Fruit fly (Drosophila melanogaster) whole organism, pupa: Measurements from ENCODE around the gene CG12448.
A peak's percentile ranks its signal among the peaks of the same experiment; 100 is the strongest.

Source experiments
- CG10348 ChIP-seq: fragments of 200-800 bp; sonication (Bioruptor generic); IDR thresholded peaks from 2 replicates; pipeline ENCODE4 v1.3.6; 2022; ENCODE audit warnings: missing biosample characterization, missing genetic modification characterization
- CG12605 ChIP-seq: fragments of 200-800 bp; sonication (Bioruptor generic); IDR thresholded peaks from 2 replicates; pipeline ENCODE4 v1.3.6; 2022; ENCODE audit warnings: missing biosample characterization, missing genetic modification characterization
- CG13204 ChIP-seq: fragments of 200-800 bp; sonication (Bioruptor generic); optimal IDR thresholded peaks from 2 replicates; lab custom pipeline; 2018; ENCODE audit warnings: missing biosample characterization, mild to moderate bottlenecking, missing genetic modification characterization, moderate library complexity
- CG14655 ChIP-seq: fragments of 200-800 bp; sonication (Bioruptor generic); optimal IDR thresholded peaks from 3 replicates; lab custom pipeline; 2017; ENCODE audit warnings: mild to moderate bottlenecking, missing biosample characterization, missing genetic modification reagents, missing genetic modification characterization
- CG15710 ChIP-seq: fragments of 200-800 bp; sonication (Bioruptor generic); optimal IDR thresholded peaks from 2 replicates; lab custom pipeline; 2018; ENCODE audit warnings: missing biosample characterization, mild to moderate bottlenecking, missing genetic modification characterization, moderate library complexity
- CG17806 ChIP-seq: fragments of 200-800 bp; sonication (Bioruptor generic); optimal IDR thresholded peaks from 2 replicates; lab custom pipeline; 2018; ENCODE audit warnings: missing biosample characterization, mild to moderate bottlenecking, missing genetic modification characterization, moderate library complexity
- CG32121 ChIP-seq: fragments of 200-800 bp; sonication (Bioruptor generic); IDR thresholded peaks from 2 replicates; pipeline ENCODE4 v1.3.6; 2022; ENCODE audit warnings: missing biosample characterization, missing genetic modification characterization
- CG34367 ChIP-seq: fragments of 200-800 bp; sonication (Bioruptor generic); optimal IDR thresholded peaks from 2 replicates; lab custom pipeline; 2018; ENCODE audit warnings: missing biosample characterization, mild to moderate bottlenecking, missing genetic modification characterization
- CG4496 ChIP-seq: fragments of 200-800 bp; sonication (Bioruptor generic); IDR thresholded peaks from 3 replicates; pipeline ENCODE4 v1.3.6; 2022; ENCODE audit warnings: missing biosample characterization, missing genetic modification characterization
- CG8159 ChIP-seq: fragments of 200-800 bp; sonication (Bioruptor generic); optimal IDR thresholded peaks from 3 replicates; lab custom pipeline; 2018; ENCODE audit warnings: missing biosample characterization, mild to moderate bottlenecking, missing genetic modification characterization, moderate library complexity
- CG8301 ChIP-seq: fragments of 200-800 bp; sonication (Bioruptor generic); optimal IDR thresholded peaks from 2 replicates; lab custom pipeline; 2018; ENCODE audit warnings: missing biosample characterization, mild to moderate bottlenecking, missing genetic modification characterization
- CG9948 ChIP-seq: fragments of 200-800 bp; sonication (Bioruptor generic); optimal IDR thresholded peaks from 2 replicates; lab custom pipeline; 2018; ENCODE audit warnings: missing biosample characterization, mild to moderate bottlenecking, missing genetic modification characterization, moderate library complexity
- D1 ChIP-seq: fragments of 200-800 bp; sonication (Bioruptor generic); optimal IDR thresholded peaks from 2 replicates; lab custom pipeline; 2018; ENCODE audit warnings: missing biosample characterization, mild to moderate bottlenecking, missing genetic modification characterization, moderate library complexity
- EcR ChIP-seq: fragments of 200-800 bp; sonication (Bioruptor generic); optimal IDR thresholded peaks from 3 replicates; lab custom pipeline; 2019; ENCODE audit warnings: missing biosample characterization, missing genetic modification characterization, mild to moderate bottlenecking, moderate library complexity, missing genetic modification reagents
- Ets98B ChIP-seq: fragments of 200-800 bp; sonication (Bioruptor generic); IDR thresholded peaks from 2 replicates; pipeline ENCODE4 v1.3.6; 2022; ENCODE audit warnings: missing biosample characterization, missing genetic modification characterization
- Pif1A ChIP-seq: fragments of 200-800 bp; sonication (Bioruptor generic); optimal IDR thresholded peaks from 3 replicates; lab custom pipeline; 2016; ENCODE audit warnings: missing biosample characterization, missing genetic modification characterization
- Pif1B ChIP-seq: fragments of 200-800 bp; sonication (Bioruptor generic); optimal IDR thresholded peaks from 3 replicates; lab custom pipeline; 2016; ENCODE audit warnings: missing biosample characterization, missing genetic modification characterization
- Snoo ChIP-seq: fragments of 200-800 bp; sonication (Bioruptor generic); optimal IDR thresholded peaks from 3 replicates; lab custom pipeline; 2017; ENCODE audit warnings: missing biosample characterization, mild to moderate bottlenecking, missing genetic modification characterization, inconsistent platforms
- fd96Ca ChIP-seq: fragments of 200-800 bp; sonication (Bioruptor generic); IDR thresholded peaks from 3 replicates; pipeline ENCODE4 v1.3.6; 2022; ENCODE audit warnings: missing biosample characterization, missing genetic modification characterization
- gl ChIP-seq: fragments of 200-800 bp; sonication (Bioruptor generic); optimal IDR thresholded peaks from 2 replicates; lab custom pipeline; 2018; ENCODE audit warnings: missing biosample characterization, mild to moderate bottlenecking, missing genetic modification characterization
- rn ChIP-seq: fragments of 200-800 bp; sonication (Bioruptor generic); IDR thresholded peaks from 2 replicates; pipeline ENCODE4 v1.3.6; 2022; ENCODE audit warnings: missing biosample characterization, missing genetic modification characterization

CG12448 gene

DNA sequence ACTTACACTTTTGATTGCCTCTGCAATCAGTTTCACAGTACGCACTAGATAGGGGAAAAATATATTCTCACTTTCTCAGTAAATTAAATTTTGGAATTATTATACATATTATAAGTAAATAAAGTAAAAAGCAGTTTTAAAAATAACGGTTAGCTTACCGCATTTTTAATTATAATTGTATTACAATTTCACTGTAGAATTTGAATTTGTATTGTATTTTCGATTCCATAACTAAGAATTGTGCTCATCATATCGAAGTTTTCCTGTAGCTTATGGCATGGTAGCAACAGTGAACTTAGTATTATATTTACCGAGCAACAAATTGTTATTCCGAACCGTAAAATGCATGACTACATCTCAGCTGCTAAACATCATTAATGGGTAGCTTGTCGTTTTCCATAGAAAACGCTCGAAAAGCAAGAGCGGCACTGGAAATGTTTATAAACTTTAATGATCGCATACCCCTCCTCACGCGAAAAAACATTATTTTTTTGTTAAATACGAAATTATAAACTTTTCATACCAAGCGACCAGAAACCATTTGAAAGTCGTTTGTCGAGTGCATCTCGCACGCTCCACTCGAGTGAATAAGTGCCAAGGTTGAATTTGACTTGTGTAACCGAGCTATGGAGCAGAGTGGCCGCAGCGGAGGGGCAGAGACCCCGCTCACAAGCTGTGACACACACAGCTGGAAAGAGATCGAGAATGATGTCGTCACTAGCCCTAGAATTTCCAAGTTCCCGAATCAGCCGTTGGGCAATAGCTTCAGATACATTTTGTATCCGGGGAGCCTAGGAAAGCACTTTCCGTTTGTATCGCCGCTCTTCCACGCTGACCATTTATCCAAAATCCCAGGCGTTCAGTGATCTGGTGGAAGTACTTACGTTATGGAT lies 29.0 kb upstream of the CG12448 start:
- TF ChIP-seq CG8301 (tag; lab: Kevin White, UChicago) (peak; percentile 66), D1 (no peak), CG13204 (GFP tag; lab: Kevin White, UChicago) (no peak), Ets98B (peak; percentile 60; the same call in 1 of the 2 replicates), CG9948 (tag; lab: Kevin White, UChicago) (peak; percentile 69), CG12605 (GFP tag; lab: Robert Waterston, UW) (no peak), CG15710 (tag; lab: Kevin White, UChicago) (peak; percentile 73), fd96Ca (GFP tag; lab: Robert Waterston, UW) (peak; percentile 53; the same call in 2 of the 3 replicates), Pif1B (GFP tag; lab: Kevin White, UChicago) (peak; percentile 20), CG34367 (tag; lab: Kevin White, UChicago) (peak; percentile 60), CG4496 (GFP tag; lab: Robert Waterston, UW) (peak; percentile 66), CG17806 (tag; lab: Kevin White, UChicago) (peak; percentile 54), rn (GFP tag; lab: Robert Waterston, UW) (no peak), CG32121 (peak; percentile 90), Pif1A (GFP tag; lab: Kevin White, UChicago) (peak; percentile 30), EcR (no peak), Snoo (peak; percentile 64), gl (tag; lab: Kevin White, UChicago) (no peak), CG8159 (tag; lab: Kevin White, UChicago) (peak; percentile 74), CG14655 (GFP tag; lab: Kevin White, UChicago) (peak; percentile 53), CG10348 (GFP tag; lab: Robert Waterston, UW) (peak; percentile 73)

DNA sequence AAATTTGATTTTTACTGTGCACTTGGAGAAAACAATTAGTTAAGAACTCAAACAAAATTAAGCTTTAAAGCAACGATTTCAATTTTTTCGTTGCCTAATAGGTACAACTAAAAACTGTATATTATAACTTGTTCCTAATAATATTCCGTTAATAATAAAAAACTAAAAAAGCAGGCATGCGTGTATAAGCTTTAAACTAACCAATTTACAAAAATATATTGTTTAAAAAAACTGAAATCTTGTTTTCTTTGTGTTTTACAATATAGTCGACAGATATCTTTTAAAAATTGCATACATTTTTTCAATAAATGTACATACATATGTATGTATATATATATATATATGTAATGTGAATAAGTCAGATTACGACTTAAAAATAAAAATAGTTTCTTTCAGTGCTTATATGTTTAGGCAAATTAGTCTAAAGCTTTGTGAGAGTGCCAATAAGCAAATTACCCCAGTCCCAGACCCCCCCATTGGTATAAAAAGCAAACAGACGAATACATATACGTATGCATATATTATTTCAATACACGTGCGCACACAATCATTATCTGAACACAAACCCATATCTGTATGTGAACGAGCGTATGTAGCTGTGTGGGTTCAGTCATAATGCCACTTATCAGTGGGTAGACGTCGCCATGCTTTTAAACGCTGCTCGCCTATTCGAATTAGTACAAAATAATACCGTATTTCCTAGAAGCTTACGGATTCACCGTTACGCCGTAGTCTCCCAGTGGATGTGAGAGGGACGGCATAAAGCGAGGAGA lies 28.2 kb upstream of the CG12448 start:
- TF ChIP-seq CG13204 (GFP tag; lab: Kevin White, UChicago) = no peak
- no peak for TF ChIP-seq CG17806 (tag; lab: Kevin White, UChicago)
- no peak for TF ChIP-seq CG34367 (tag; lab: Kevin White, UChicago)
- TF ChIP-seq CG4496 (GFP tag; lab: Robert Waterston, UW) = no peak; the same call in 2 of the 3 replicates
- TF ChIP-seq CG15710 (tag; lab: Kevin White, UChicago) = no peak
- TF ChIP-seq Snoo = peak; percentile 10
- no peak for TF ChIP-seq rn (GFP tag; lab: Robert Waterston, UW)
- TF ChIP-seq CG8301 (tag; lab: Kevin White, UChicago) = no peak
- no peak for TF ChIP-seq Ets98B
- no peak for TF ChIP-seq Pif1B (GFP tag; lab: Kevin White, UChicago)
- no peak for TF ChIP-seq Pif1A (GFP tag; lab: Kevin White, UChicago)
- peak; percentile 2 for TF ChIP-seq CG9948 (tag; lab: Kevin White, UChicago)
- TF ChIP-seq CG32121 = peak; percentile 53
- peak; percentile 23 for TF ChIP-seq CG8159 (tag; lab: Kevin White, UChicago)
- TF ChIP-seq CG10348 (GFP tag; lab: Robert Waterston, UW) = no peak
- no peak for TF ChIP-seq CG12605 (GFP tag; lab: Robert Waterston, UW)
- no peak for TF ChIP-seq D1
- no peak for TF ChIP-seq CG14655 (GFP tag; lab: Kevin White, UChicago)
- peak; percentile 72 for TF ChIP-seq EcR
- TF ChIP-seq gl (tag; lab: Kevin White, UChicago) = no peak
- no peak for TF ChIP-seq fd96Ca (GFP tag; lab: Robert Waterston, UW)

dm6 chr2L:15913674-15914037 lies 27.6 kb upstream of the CG12448 start:
- TF ChIP-seq CG9948 (tag; lab: Kevin White, UChicago) = no peak
- no peak for TF ChIP-seq Ets98B
- no peak for TF ChIP-seq CG12605 (GFP tag; lab: Robert Waterston, UW)
- no peak for TF ChIP-seq CG8159 (tag; lab: Kevin White, UChicago)
- TF ChIP-seq gl (tag; lab: Kevin White, UChicago) = no peak
- TF ChIP-seq Pif1A (GFP tag; lab: Kevin White, UChicago) = no peak
- no peak for TF ChIP-seq CG32121

DNA sequence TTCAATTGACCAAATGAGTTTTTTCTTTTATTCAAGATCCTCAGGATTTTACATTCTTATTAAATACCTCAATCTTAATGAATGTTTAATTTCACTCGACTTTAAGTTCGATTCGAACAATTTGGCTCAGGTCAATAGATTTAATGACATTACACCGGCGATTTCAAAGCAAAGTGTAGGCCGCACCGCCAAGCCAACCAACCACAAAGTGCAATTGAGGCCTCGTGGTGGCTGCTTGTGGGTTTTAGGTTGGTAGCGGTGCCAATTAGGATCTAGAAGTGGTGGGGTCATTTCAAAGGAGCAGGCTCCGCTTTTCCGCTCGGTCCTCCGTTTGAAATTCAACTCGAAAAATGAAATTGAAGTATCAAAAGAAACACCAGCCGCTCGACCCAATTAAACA lies 24.7 kb upstream of the CG12448 start, which contains the start of gene CG13244:
Gene CG13244, plus strand, starts transcription at position 301 of the 400 bp plus-strand sequence.
- TF ChIP-seq Snoo (no peak), CG14655 (GFP tag; lab: Kevin White, UChicago) (no peak), fd96Ca (GFP tag; lab: Robert Waterston, UW) (no peak), CG9948 (tag; lab: Kevin White, UChicago) (no peak), D1 (no peak), CG12605 (GFP tag; lab: Robert Waterston, UW) (no peak), CG13204 (GFP tag; lab: Kevin White, UChicago) (no peak), Pif1B (GFP tag; lab: Kevin White, UChicago) (no peak), CG4496 (GFP tag; lab: Robert Waterston, UW) (no peak), rn (GFP tag; lab: Robert Waterston, UW) (no peak), CG8301 (tag; lab: Kevin White, UChicago) (no peak)

dm6 chr2L:15923095-15923494 lies 18.1 kb upstream of the CG12448 start, which contains the start of gene CG4793:
TSS of gene CG4793 (plus strand) at chr2L:15923395.
- no peak for TF ChIP-seq CG8159 (tag; lab: Kevin White, UChicago)
- TF ChIP-seq CG13204 (GFP tag; lab: Kevin White, UChicago) = no peak
- TF ChIP-seq EcR = no peak
- TF ChIP-seq D1 = no peak
